Worm (Caenorhabditis elegans) whole organism, L2 larva: ENCODE results near the gene C05C12.1.
A peak's percentile ranks its signal among the peaks of the same experiment; 100 is the strongest.

Experiments used
- C34F6.9 ChIP-seq: fragments of 150-350 bp; optimal IDR thresholded peaks from 2 replicates; lab custom pipeline; 2014; ENCODE audit warnings: missing biosample characterization, missing genetic modification characterization
- R02D3.7 ChIP-seq: fragments of 150-350 bp; optimal IDR thresholded peaks from 2 replicates; lab custom pipeline; 2014; ENCODE audit warnings: missing biosample characterization, missing genetic modification characterization
- Y55F3AM.14 ChIP-seq: fragments of 200-800 bp; sonication (Bioruptor generic); optimal IDR thresholded peaks from 2 replicates; lab custom pipeline; 2018; ENCODE audit warnings: mild to moderate bottlenecking, missing genetic modification characterization, missing compliant biosample characterization
- alr-1 ChIP-seq: fragments of 150-350 bp; optimal IDR thresholded peaks from 2 replicates; lab custom pipeline; 2014; ENCODE audit warnings: missing biosample characterization, missing genetic modification characterization
- aly-2 ChIP-seq: fragments of 150-350 bp; optimal IDR thresholded peaks from 2 replicates; lab custom pipeline; 2014; ENCODE audit warnings: missing biosample characterization, missing genetic modification characterization
- blmp-1 ChIP-seq: sonication (generic microtip); optimal IDR thresholded peaks from 2 replicates; lab custom pipeline; 2017; ENCODE audit warnings: missing genetic modification characterization, mild to moderate bottlenecking, missing compliant biosample characterization, antibody characterized with exemption, moderate library complexity; ENCODE audit not compliant: insufficient read depth
- crh-2 ChIP-seq: sonication (generic microtip); optimal IDR thresholded peaks from 2 replicates; lab custom pipeline; 2017; ENCODE audit warnings: missing biosample characterization, missing genetic modification characterization
- dmd-4 ChIP-seq: sonication (generic microtip); optimal IDR thresholded peaks from 2 replicates; lab custom pipeline; 2017; ENCODE audit warnings: missing biosample characterization, missing genetic modification characterization
- egl-27 ChIP-seq: sonication (generic microtip); optimal IDR thresholded peaks from 3 replicates; lab custom pipeline; 2017; ENCODE audit warnings: missing biosample characterization, missing genetic modification reagents, missing genetic modification characterization
- elt-1 ChIP-seq: fragments of 150-350 bp; optimal IDR thresholded peaks from 2 replicates; lab custom pipeline; 2014; ENCODE audit warnings: missing biosample characterization, missing genetic modification characterization
- fos-1 ChIP-seq: fragments of 150-350 bp; optimal IDR thresholded peaks from 2 replicates; lab custom pipeline; 2014; ENCODE audit warnings: missing biosample characterization, missing genetic modification characterization
- gmeb-1 ChIP-seq: fragments of 150-350 bp; optimal IDR thresholded peaks from 2 replicates; lab custom pipeline; 2014; ENCODE audit warnings: missing biosample characterization, missing genetic modification characterization
- lin-11 ChIP-seq: fragments of 150-350 bp; sonication (generic microtip); optimal IDR thresholded peaks from 2 replicates; lab custom pipeline; 2014; ENCODE audit warnings: missing biosample characterization, missing genetic modification characterization, inconsistent platforms, mixed read lengths
- lin-13 ChIP-seq: fragments of 150-350 bp; optimal IDR thresholded peaks from 2 replicates; lab custom pipeline; 2014; ENCODE audit warnings: missing biosample characterization, missing genetic modification reagents, missing genetic modification characterization
- lin-39 ChIP-seq: fragments of 150-350 bp; optimal IDR thresholded peaks from 2 replicates; lab custom pipeline; 2014; ENCODE audit warnings: missing biosample characterization, missing genetic modification reagents, missing genetic modification characterization
- lsy-2 ChIP-seq, 2 experiments: fragments of 150-350 bp in 1 of 2; sonication (generic microtip) in 1 of 2; optimal IDR thresholded peaks; 2 replicates each; lab custom pipeline; 2014 to 2017; ENCODE audit warnings: missing biosample characterization in 2 of 2, missing genetic modification characterization in 2 of 2
- mab-5 ChIP-seq: fragments of 150-350 bp; optimal IDR thresholded peaks from 2 replicates; lab custom pipeline; 2014; ENCODE audit warnings: missing biosample characterization, missing genetic modification characterization
- mdl-1 ChIP-seq, 2 experiments: fragments of 150-350 bp in 1 of 2; sonication (generic microtip) in 1 of 2; optimal IDR thresholded peaks; 2 replicates each; lab custom pipeline; 2017; ENCODE audit warnings: missing biosample characterization in 2 of 2, missing genetic modification characterization in 2 of 2
- nhr-11 ChIP-seq: fragments of 150-350 bp; optimal IDR thresholded peaks from 2 replicates; lab custom pipeline; 2014; ENCODE audit warnings: missing biosample characterization, missing genetic modification characterization
- nhr-129 ChIP-seq: fragments of 150-350 bp; optimal IDR thresholded peaks from 2 replicates; lab custom pipeline; 2014; ENCODE audit warnings: missing biosample characterization, missing genetic modification characterization
- nhr-21 ChIP-seq: fragments of 150-350 bp; optimal IDR thresholded peaks from 2 replicates; lab custom pipeline; 2014; ENCODE audit warnings: missing biosample characterization, missing genetic modification characterization
- nhr-23 ChIP-seq: fragments of 150-350 bp; optimal IDR thresholded peaks from 2 replicates; lab custom pipeline; 2014; ENCODE audit warnings: missing biosample characterization, missing genetic modification reagents, missing genetic modification characterization
- nhr-237 ChIP-seq: fragments of 150-350 bp; optimal IDR thresholded peaks from 2 replicates; lab custom pipeline; 2014; ENCODE audit warnings: missing biosample characterization, missing genetic modification characterization
- nhr-77 ChIP-seq: fragments of 150-350 bp; optimal IDR thresholded peaks from 2 replicates; lab custom pipeline; 2014; ENCODE audit warnings: missing biosample characterization, missing genetic modification characterization
- sem-4 ChIP-seq: fragments of 150-350 bp; optimal IDR thresholded peaks from 2 replicates; lab custom pipeline; 2014; ENCODE audit warnings: missing biosample characterization, missing genetic modification reagents, missing genetic modification characterization
- skn-1 ChIP-seq: sonication (generic microtip); optimal IDR thresholded peaks from 2 replicates; lab custom pipeline; 2017; ENCODE audit warnings: missing biosample characterization, missing genetic modification characterization
- sma-3 ChIP-seq: sonication (generic microtip); optimal IDR thresholded peaks from 2 replicates; lab custom pipeline; 2016; ENCODE audit warnings: missing genetic modification reagents, missing genetic modification characterization, missing compliant biosample characterization
- sma-9 ChIP-seq, 2 experiments: fragments of 150-350 bp in 1 of 2; sonication (generic microtip) in 1 of 2; optimal IDR thresholded peaks; 2 replicates each; lab custom pipeline; 2014 to 2016; ENCODE audit warnings: missing genetic modification characterization in 2 of 2, mild to moderate bottlenecking in 1 of 2, missing biosample characterization in 1 of 2, missing compliant biosample characterization in 1 of 2, missing genetic modification reagents in 1 of 2, moderate library complexity in 1 of 2
- zag-1 ChIP-seq: fragments of 150-350 bp; optimal IDR thresholded peaks from 2 replicates; lab custom pipeline; 2014; ENCODE audit warnings: missing biosample characterization, missing genetic modification characterization
- ztf-4 ChIP-seq: fragments of 150-350 bp; optimal IDR thresholded peaks from 2 replicates; lab custom pipeline; 2014; ENCODE audit warnings: missing biosample characterization, missing genetic modification characterization

Gene C05C12.1

DNA sequence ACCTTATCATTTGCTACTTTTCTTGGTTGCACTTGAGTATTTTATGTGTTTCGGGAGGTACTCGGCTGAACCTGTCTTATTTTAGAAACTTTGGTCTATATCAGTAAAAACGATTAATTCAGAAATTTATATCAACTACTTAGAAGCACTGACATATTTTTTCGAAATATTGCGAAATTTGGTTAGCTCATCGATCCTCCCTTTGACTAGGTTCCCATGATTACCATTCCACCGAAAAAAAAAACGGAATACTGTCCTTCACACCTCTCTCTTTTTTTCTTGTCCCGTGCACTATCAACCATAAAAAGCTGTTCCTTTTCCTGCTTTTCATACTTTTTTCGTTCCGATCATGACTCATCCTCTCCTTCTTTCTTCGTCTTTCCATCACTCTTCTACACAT, 31.4 kb downstream of the C05C12.1 start:
- TF ChIP-seq ztf-4 (tag; lab: Kevin White, UChicago) (no peak), sem-4 (tag; lab: Kevin White, UChicago) (no peak), aly-2 (tag; lab: Kevin White, UChicago) (no peak), crh-2 (tag; lab: Kevin White, UChicago) (no peak)

DNA sequence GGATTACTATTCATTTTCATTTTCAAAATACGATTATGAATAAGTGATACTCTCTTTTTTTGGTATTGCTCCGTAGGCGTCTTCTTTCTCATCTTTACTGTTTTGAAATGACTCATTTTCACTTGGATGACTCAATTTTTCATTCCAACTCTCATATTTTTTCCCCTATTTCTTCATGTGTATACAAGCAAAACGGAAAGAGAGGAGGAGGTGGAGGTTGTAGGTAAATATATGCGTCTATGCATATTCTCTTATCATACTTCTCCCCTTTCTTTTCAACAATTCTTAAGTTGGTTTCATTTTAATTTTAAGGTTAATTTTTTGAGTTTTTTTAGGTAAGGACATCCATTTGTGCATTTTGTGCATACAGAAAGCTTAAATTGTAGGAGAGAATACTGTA, 32.3 kb downstream of the C05C12.1 start:
- TF ChIP-seq lin-11 (tag; lab: Kevin White, UChicago): no peak
- TF ChIP-seq sem-4 (tag; lab: Kevin White, UChicago): no peak
- no peak for TF ChIP-seq lsy-2 (tag; optimal IDR thresholded peaks at IDR 0.05; lab: Kevin White, UChicago)
- no peak for TF ChIP-seq mdl-1 (tag; optimal IDR thresholded peaks at IDR 0.05; lab: Kevin White, UChicago)
- TF ChIP-seq fos-1: peak; percentile 66
- TF ChIP-seq nhr-23: no peak

DNA sequence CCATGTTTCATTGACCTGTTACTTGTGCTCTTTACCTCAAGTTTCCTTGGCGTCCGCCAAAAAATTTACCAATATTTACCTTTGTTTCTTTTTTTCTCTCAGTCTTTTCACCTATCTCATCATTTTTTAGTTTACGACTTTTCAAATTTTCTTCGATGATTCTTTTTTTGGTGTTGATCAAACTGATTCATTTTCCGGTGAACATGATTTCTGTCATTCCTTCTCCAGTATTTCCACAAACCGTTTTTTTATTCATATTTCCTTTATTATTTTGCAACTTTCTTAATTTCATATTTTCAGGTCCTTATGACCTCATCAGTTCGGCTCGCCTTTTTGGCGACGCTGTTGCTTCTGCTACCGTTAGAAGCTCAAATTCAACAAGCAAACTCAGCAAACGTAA, 33.7 kb downstream of the C05C12.1 start, which contains the start of gene F54D1.6:
F54D1.6 (plus strand) TSS at position 301 of the 400 bp plus-strand sequence.
- TF ChIP-seq nhr-11 (tag; lab: Kevin White, UChicago): no peak
- TF ChIP-seq egl-27: no peak
- no peak for TF ChIP-seq sma-9 (GFP tag; optimal IDR thresholded peaks at IDR 0.05; lab: Kevin White, UChicago)
- no peak for TF ChIP-seq sma-9 (tag; optimal IDR thresholded peaks at IDR 0.05; lab: Kevin White, UChicago)
- no peak for TF ChIP-seq ztf-4 (tag; lab: Kevin White, UChicago)
- no peak for TF ChIP-seq elt-1
- TF ChIP-seq Y55F3AM.14 (GFP tag; lab: Kevin White, UChicago): no peak
- no peak for TF ChIP-seq zag-1 (tag; lab: Kevin White, UChicago)
- TF ChIP-seq crh-2 (tag; lab: Kevin White, UChicago): no peak
- TF ChIP-seq nhr-21 (tag; lab: Kevin White, UChicago): no peak
- no peak for TF ChIP-seq lin-13 (GFP tag; lab: Kevin White, UChicago)

DNA sequence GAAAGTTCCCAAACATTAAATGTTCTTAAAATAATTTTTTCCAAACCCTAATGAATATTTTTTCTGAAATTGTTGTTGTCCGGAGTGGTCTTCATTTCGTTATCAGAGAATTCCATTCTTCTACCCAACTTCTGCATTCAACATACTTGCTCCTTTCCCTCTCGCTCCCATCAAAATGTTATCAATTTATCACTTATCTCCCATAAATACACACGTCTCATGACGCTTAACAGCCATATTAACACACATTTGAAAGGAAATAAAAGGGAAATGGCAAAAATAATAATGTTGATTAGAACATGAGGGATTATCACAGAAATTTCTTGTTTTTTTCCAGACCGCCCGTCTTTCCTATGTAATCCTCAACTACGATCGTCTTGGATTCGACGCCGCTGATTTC, 35.2 kb downstream of the C05C12.1 start:
- peak; percentile 23 for TF ChIP-seq skn-1 (tag; lab: Kevin White, UChicago)
- peak; percentile 98 for TF ChIP-seq fos-1
- TF ChIP-seq nhr-237: no peak
- peak; percentile 58 for TF ChIP-seq crh-2 (tag; lab: Kevin White, UChicago)
- TF ChIP-seq gmeb-1 (tag; lab: Kevin White, UChicago): peak; percentile 45
- TF ChIP-seq sma-9 (GFP tag; optimal IDR thresholded peaks at IDR 0.05; lab: Kevin White, UChicago): peak; percentile 20
- TF ChIP-seq sma-9 (tag; optimal IDR thresholded peaks at IDR 0.05; lab: Kevin White, UChicago): no peak
- TF ChIP-seq ztf-4 (tag; lab: Kevin White, UChicago): no peak

DNA sequence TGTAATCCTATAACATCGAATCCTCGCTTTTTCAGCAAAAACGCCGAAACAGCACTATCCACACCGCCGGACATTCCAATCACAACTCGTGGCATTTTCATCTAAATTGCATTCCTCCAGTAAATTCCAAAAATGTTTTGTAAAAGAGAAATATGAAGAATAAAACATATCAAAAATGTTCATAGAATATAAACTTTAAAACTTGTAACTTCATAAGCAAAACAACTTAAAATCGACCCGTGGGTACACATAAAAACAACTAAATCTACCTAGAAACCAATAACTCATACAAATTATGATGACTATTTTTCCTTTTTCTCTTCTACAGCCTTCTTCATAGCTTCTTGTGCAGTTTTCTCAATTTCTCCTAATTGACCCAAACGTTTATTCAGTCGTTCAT, 43.0 kb downstream of the C05C12.1 start, which contains the start of gene mttu-1:
mttu-1 (minus strand) TSS at position 101 of the 400 bp plus-strand sequence.
- TF ChIP-seq aly-2 (tag; lab: Kevin White, UChicago) (no peak), fos-1 (no peak), sem-4 (tag; lab: Kevin White, UChicago) (no peak), R02D3.7 (tag; lab: Kevin White, UChicago) (no peak), alr-1 (tag; lab: Kevin White, UChicago) (no peak), lin-39 (no peak), C34F6.9 (tag; lab: Kevin White, UChicago) (no peak), blmp-1 (tag; lab: Kevin White, UChicago) (no peak), lin-13 (GFP tag; lab: Kevin White, UChicago) (no peak), mab-5 (tag; lab: Kevin White, UChicago) (no peak), lsy-2 (tag; optimal IDR thresholded peaks at IDR 0.05; lab: Kevin White, UChicago) (no peak), nhr-77 (tag; lab: Kevin White, UChicago) (no peak), nhr-129 (tag; lab: Kevin White, UChicago) (no peak), sma-3 (GFP tag; lab: Kevin White, UChicago) (no peak), Y55F3AM.14 (GFP tag; lab: Kevin White, UChicago) (no peak), dmd-4 (tag; lab: Kevin White, UChicago) (no peak), crh-2 (tag; lab: Kevin White, UChicago) (no peak)
